Fruit fly (Drosophila melanogaster) whole organism, embryonic: ENCODE data around the gene CG4293.

Source experiments
- Abd-B ChIP-seq: fragments of 200-800 bp; sonication (Bioruptor generic); optimal IDR thresholded peaks from 2 replicates; lab custom pipeline; 2018; ENCODE audit warnings: missing biosample characterization, mild to moderate bottlenecking, missing genetic modification characterization, moderate library complexity
- Atf6 ChIP-seq: fragments of 200-800 bp; sonication (Bioruptor generic); IDR thresholded peaks from 2 replicates; pipeline ENCODE4 v1.3.6; 2022; ENCODE audit warnings: missing biosample characterization, missing genetic modification characterization
- CG10366 ChIP-seq: fragments of 200-800 bp; sonication (Bioruptor generic); IDR thresholded peaks from 2 replicates; pipeline ENCODE4 v1.3.6; 2022; ENCODE audit warnings: missing biosample characterization, missing genetic modification characterization
- CG11398 ChIP-seq: fragments of 200-800 bp; sonication (Bioruptor generic); optimal IDR thresholded peaks from 2 replicates; lab custom pipeline; 2016; ENCODE audit warnings: missing biosample characterization, missing genetic modification characterization
- CG11560 ChIP-seq: fragments of 200-800 bp; sonication (Bioruptor generic); IDR thresholded peaks from 3 replicates; pipeline ENCODE4 v1.3.6; 2022; ENCODE audit warnings: missing biosample characterization, missing genetic modification characterization
- CG12071 ChIP-seq: fragments of 200-800 bp; sonication (Bioruptor generic); optimal IDR thresholded peaks from 3 replicates; lab custom pipeline; 2018; ENCODE audit warnings: missing biosample characterization, mild to moderate bottlenecking, missing genetic modification characterization
- CG13287 ChIP-seq: fragments of 200-800 bp; sonication (Bioruptor generic); IDR thresholded peaks from 2 replicates; pipeline ENCODE4 v1.3.6; 2022; ENCODE audit warnings: missing biosample characterization, missing genetic modification characterization; ENCODE audit not compliant: partially characterized antibody
- CG14014 ChIP-seq: fragments of 200-800 bp; sonication (Bioruptor generic); IDR thresholded peaks from 2 replicates; pipeline ENCODE4 v1.3.6; 2022; ENCODE audit warnings: missing biosample characterization, missing genetic modification characterization
- CG14667 ChIP-seq: fragments of 200-800 bp; sonication (Bioruptor generic); IDR thresholded peaks from 2 replicates; pipeline ENCODE4 v1.3.6; 2022; ENCODE audit warnings: missing biosample characterization, missing genetic modification characterization
- CG15073 ChIP-seq: fragments of 200-800 bp; sonication (Bioruptor generic); optimal IDR thresholded peaks from 2 replicates; lab custom pipeline; 2016; ENCODE audit warnings: missing biosample characterization, missing genetic modification characterization
- CG15514 ChIP-seq: fragments of 200-800 bp; sonication (Bioruptor generic); optimal IDR thresholded peaks from 3 replicates; lab custom pipeline; 2017; ENCODE audit warnings: missing biosample characterization, missing genetic modification characterization, mild to moderate bottlenecking, moderate library complexity, missing genetic modification reagents
- CG16815 ChIP-seq: fragments of 200-800 bp; sonication (Bioruptor generic); optimal IDR thresholded peaks from 3 replicates; lab custom pipeline; 2017; ENCODE audit warnings: missing biosample characterization, mild to moderate bottlenecking, missing genetic modification characterization
- CG17829 ChIP-seq: fragments of 200-800 bp; optimal IDR thresholded peaks from 2 replicates; lab custom pipeline; 2019; ENCODE audit warnings: missing biosample characterization, mild to moderate bottlenecking, missing genetic modification characterization, moderate library complexity
- CG17912 ChIP-seq: fragments of 200-800 bp; sonication (Bioruptor generic); optimal IDR thresholded peaks from 2 replicates; lab custom pipeline; 2018; ENCODE audit warnings: missing biosample characterization, mild to moderate bottlenecking, missing genetic modification characterization
- CG34376 ChIP-seq: fragments of 200-800 bp; sonication (Bioruptor generic); optimal IDR thresholded peaks from 2 replicates; lab custom pipeline; 2018; ENCODE audit warnings: missing biosample characterization, mild to moderate bottlenecking, missing genetic modification characterization
- CG3995 ChIP-seq: fragments of 200-800 bp; sonication (Bioruptor generic); optimal IDR thresholded peaks from 3 replicates; lab custom pipeline; 2016; ENCODE audit warnings: missing biosample characterization, missing genetic modification characterization
- CG6683 ChIP-seq: fragments of 200-800 bp; sonication (Bioruptor generic); optimal IDR thresholded peaks from 2 replicates; lab custom pipeline; 2017; ENCODE audit warnings: missing biosample characterization, mild to moderate bottlenecking, missing genetic modification characterization, missing genetic modification reagents
- CG6765 ChIP-seq: fragments of 200-800 bp; sonication (Bioruptor generic); optimal IDR thresholded peaks from 3 replicates; lab custom pipeline; 2017; ENCODE audit warnings: missing biosample characterization, mild to moderate bottlenecking, missing genetic modification characterization
- CG6854 ChIP-seq: fragments of 200-800 bp; sonication (Bioruptor generic); optimal IDR thresholded peaks from 3 replicates; lab custom pipeline; 2017; ENCODE audit warnings: missing biosample characterization, mild to moderate bottlenecking, missing genetic modification characterization
- CG7271 ChIP-seq: fragments of 200-800 bp; sonication (Bioruptor generic); optimal IDR thresholded peaks from 2 replicates; lab custom pipeline; 2018; ENCODE audit warnings: missing biosample characterization, mild to moderate bottlenecking, missing genetic modification characterization, moderate library complexity
- Dbx ChIP-seq: fragments of 200-800 bp; sonication (Bioruptor generic); IDR thresholded peaks from 3 replicates; pipeline ENCODE4 v1.3.6; 2022; ENCODE audit warnings: missing biosample characterization, missing genetic modification characterization
- Dek ChIP-seq: fragments of 200-800 bp; sonication (Bioruptor generic); optimal IDR thresholded peaks from 3 replicates; lab custom pipeline; 2019; ENCODE audit warnings: missing biosample characterization, mild to moderate bottlenecking, missing genetic modification characterization, moderate library complexity
- Dfd ChIP-seq, 2 experiments: fragments of >200 bp; optimal IDR thresholded peaks; 2 replicates each; lab custom pipeline; 2017; ENCODE audit warnings: missing biosample characterization in 2 of 2, missing genetic modification characterization in 2 of 2
- Dp ChIP-seq: fragments of 200-800 bp; sonication (Bioruptor generic); optimal IDR thresholded peaks from 2 replicates; lab custom pipeline; 2018; ENCODE audit warnings: missing biosample characterization, mild to moderate bottlenecking, missing genetic modification characterization, moderate library complexity
- Fer1 ChIP-seq: fragments of 200-800 bp; sonication (Bioruptor generic); optimal IDR thresholded peaks from 2 replicates; lab custom pipeline; 2017; ENCODE audit warnings: missing biosample characterization, mild to moderate bottlenecking, missing genetic modification characterization
- Fer3 ChIP-seq: fragments of 200-800 bp; sonication (Bioruptor generic); optimal IDR thresholded peaks from 2 replicates; lab custom pipeline; 2018; ENCODE audit warnings: missing biosample characterization, mild to moderate bottlenecking, missing genetic modification characterization, moderate library complexity
- Hr39 ChIP-seq: fragments of >200 bp; optimal IDR thresholded peaks from 2 replicates; lab custom pipeline; 2017
- Mes4 ChIP-seq: fragments of 200-800 bp; sonication (Bioruptor generic); optimal IDR thresholded peaks from 2 replicates; lab custom pipeline; 2016; ENCODE audit warnings: missing biosample characterization, missing genetic modification characterization
- PHDP ChIP-seq: fragments of 200-800 bp; sonication (Bioruptor generic); optimal IDR thresholded peaks from 3 replicates; lab custom pipeline; 2018; ENCODE audit warnings: missing biosample characterization, mild to moderate bottlenecking, missing genetic modification characterization, moderate library complexity
- Poxn ChIP-seq: fragments of 200-800 bp; sonication (Bioruptor generic); IDR thresholded peaks from 2 replicates; pipeline ENCODE4 v1.3.6; 2022; ENCODE audit warnings: missing biosample characterization, missing genetic modification characterization
- Ptx1 ChIP-seq: fragments of 200-800 bp; sonication (Bioruptor generic); IDR thresholded peaks from 2 replicates; pipeline ENCODE4 v1.3.6; 2022; ENCODE audit warnings: missing biosample characterization, missing genetic modification characterization
- bcd ChIP-seq: fragments of 200-800 bp; sonication (Bioruptor generic); optimal IDR thresholded peaks from 2 replicates; lab custom pipeline; 2017; ENCODE audit warnings: missing biosample characterization, mild to moderate bottlenecking, missing genetic modification characterization
- chm ChIP-seq: fragments of 200-800 bp; sonication (Bioruptor generic); IDR thresholded peaks from 2 replicates; pipeline ENCODE4 v1.3.6; 2022; ENCODE audit warnings: missing biosample characterization, missing genetic modification characterization
- dm ChIP-seq: fragments of 200-800 bp; sonication (Bioruptor generic); optimal IDR thresholded peaks from 3 replicates; lab custom pipeline; 2016; ENCODE audit warnings: missing biosample characterization, missing genetic modification characterization
- dysf ChIP-seq: fragments of 200-800 bp; sonication (Bioruptor generic); IDR thresholded peaks from 3 replicates; pipeline ENCODE4 v1.3.6; 2022; ENCODE audit warnings: missing biosample characterization, missing genetic modification characterization
- fd3F ChIP-seq: fragments of 200-800 bp; sonication (Bioruptor generic); optimal IDR thresholded peaks from 2 replicates; lab custom pipeline; 2018; ENCODE audit warnings: missing biosample characterization, mild to moderate bottlenecking, missing genetic modification characterization, moderate library complexity
- gce ChIP-seq: fragments of 200-800 bp; sonication (Bioruptor generic); IDR thresholded peaks from 3 replicates; pipeline ENCODE4 v1.3.6; 2022; ENCODE audit warnings: missing biosample characterization, missing genetic modification characterization
- gt ChIP-seq: fragments of 200-800 bp; sonication (Bioruptor generic); IDR thresholded peaks from 2 replicates; pipeline ENCODE4 v1.3.6; 2022; ENCODE audit warnings: missing biosample characterization, missing genetic modification characterization
- ind ChIP-seq: fragments of 200-800 bp; sonication (Bioruptor generic); optimal IDR thresholded peaks from 3 replicates; lab custom pipeline; 2016; ENCODE audit warnings: missing biosample characterization, missing genetic modification characterization
- kni ChIP-seq: fragments of 200-800 bp; sonication (Bioruptor generic); optimal IDR thresholded peaks from 3 replicates; lab custom pipeline; 2017; ENCODE audit warnings: mild to moderate bottlenecking, missing biosample characterization, missing genetic modification reagents, missing genetic modification characterization
- lab ChIP-seq: fragments of 200-800 bp; sonication (Bioruptor generic); optimal IDR thresholded peaks from 3 replicates; lab custom pipeline; 2017; ENCODE audit warnings: missing biosample characterization, missing genetic modification characterization, mild to moderate bottlenecking, moderate library complexity, missing genetic modification reagents
- lov ChIP-seq, 2 experiments: fragments of 200-800 bp in 1 of 2; fragments of >200 bp in 1 of 2; sonication (Bioruptor generic) in 1 of 2; IDR thresholded peaks in 1 of 2; optimal IDR thresholded peaks in 1 of 2; 2 replicates in 1 of 2; 3 replicates in 1 of 2; pipeline versions ENCODE4 v1.3.6 to Lab custom; 2017 to 2022; ENCODE audit warnings: missing biosample characterization in 1 of 2, missing genetic modification characterization in 1 of 2
- luna ChIP-seq: fragments of 200-800 bp; sonication (Bioruptor generic); optimal IDR thresholded peaks from 2 replicates; lab custom pipeline; 2016; ENCODE audit warnings: missing biosample characterization, missing genetic modification characterization
- org-1 ChIP-seq: fragments of 200-800 bp; sonication (Bioruptor generic); optimal IDR thresholded peaks from 2 replicates; lab custom pipeline; 2017; ENCODE audit warnings: missing biosample characterization, missing genetic modification characterization
- run ChIP-seq: fragments of 200-800 bp; sonication (Bioruptor generic); optimal IDR thresholded peaks from 3 replicates; lab custom pipeline; 2018; ENCODE audit warnings: missing biosample characterization, mild to moderate bottlenecking, missing genetic modification characterization
- seq ChIP-seq: fragments of 200-800 bp; sonication (Bioruptor generic); IDR thresholded peaks from 2 replicates; pipeline ENCODE4 v1.3.6; 2022; ENCODE audit warnings: missing biosample characterization, missing genetic modification characterization
- sob ChIP-seq: fragments of 200-800 bp; sonication (Bioruptor generic); IDR thresholded peaks from 2 replicates; pipeline ENCODE4 v1.3.6; 2022; ENCODE audit warnings: missing biosample characterization, missing genetic modification characterization
- sr ChIP-seq: fragments of 200-800 bp; sonication (Bioruptor generic); IDR thresholded peaks from 3 replicates; pipeline ENCODE4 v1.3.6; 2022; ENCODE audit warnings: missing biosample characterization, missing genetic modification characterization
- zen2 ChIP-seq: fragments of 200-800 bp; sonication (Bioruptor generic); IDR thresholded peaks from 3 replicates; pipeline ENCODE4 v1.3.6; 2022; ENCODE audit warnings: missing biosample characterization, missing genetic modification characterization; ENCODE audit not compliant: partially characterized antibody

The CG4293 gene

dm6 chrX:523179-523851, 6.8 kb downstream of the CG4293 start, which contains the start of gene elav (continued):
- TF ChIP-seq Dp (GFP tag; lab: Kevin White, UChicago) (peak; percentile 37), ind (GFP tag; lab: Kevin White, UChicago) (peak; percentile 98), CG15514 (peak; percentile 94), CG34376 (peak; percentile 100), CG6683 (peak; percentile 98), sob (GFP tag; lab: Robert Waterston, UW) (peak; percentile 98), sr (GFP tag; lab: Robert Waterston, UW) (peak; percentile 87; the same call in 2 of the 3 replicates), CG17912 (GFP tag; lab: Kevin White, UChicago) (peak; percentile 97), Dek (peak; percentile 98), CG7271 (tag; lab: Kevin White, UChicago) (peak; percentile 90), bcd (GFP tag; lab: Kevin White, UChicago) (peak; percentile 98), Poxn (GFP tag; lab: Robert Waterston, UW) (peak; percentile 96), seq (peak; percentile 99), CG15073 (peak; percentile 83), CG11398 (GFP tag; lab: Kevin White, UChicago) (peak; percentile 81), luna (peak; percentile 82), CG14014 (GFP tag; lab: Robert Waterston, UW) (peak; percentile 99), CG17829 (tag; lab: Kevin White, UChicago) (peak; percentile 99), CG11560 (tag; lab: Robert Waterston, UW) (peak; percentile 91), dysf (peak; percentile 99), CG6854 (peak; percentile 99), Ptx1 (GFP tag; lab: Robert Waterston, UW) (peak; percentile 98), org-1 (GFP tag; lab: Kevin White, UChicago) (peak; percentile 97), CG3995 (peak; percentile 79), PHDP (tag; lab: Kevin White, UChicago) (peak; percentile 99), Fer3 (tag; lab: Kevin White, UChicago) (peak; percentile 98), CG12071 (GFP tag; lab: Kevin White, UChicago) (peak; percentile 96), run (tag; lab: Kevin White, UChicago) (peak; percentile 98), Abd-B (GFP tag; lab: Kevin White, UChicago) (peak; percentile 96), CG13287 (GFP tag; lab: Robert Waterston, UW) (peak; percentile 64; the same call in 1 of the 2 replicates), chm (GFP tag; lab: Robert Waterston, UW) (peak; percentile 97), CG6765 (GFP tag; lab: Kevin White, UChicago) (peak; percentile 98), Dbx (peak; percentile 99), gt (GFP tag; lab: Robert Waterston, UW) (peak; percentile 92), CG10366 (GFP tag; lab: Robert Waterston, UW) (peak; percentile 97), lab (GFP tag; lab: Kevin White, UChicago) (peak; percentile 99), Atf6 (peak; percentile 99), dm (peak; percentile 87), Mes4 (GFP tag; lab: Kevin White, UChicago) (peak; percentile 94), gce (peak; percentile 92), kni (GFP tag; lab: Kevin White, UChicago) (peak; percentile 99), Hr39 (lab: Kevin White, UChicago) (no peak), zen2 (no peak), Fer1 (GFP tag; lab: Kevin White, UChicago) (peak; percentile 100), lov (optimal IDR thresholded peaks at IDR 0.05; lab: Kevin White, UChicago) (no peak), lov (GFP tag; IDR thresholded peaks at IDR 0.05; lab: Robert Waterston, UW) (peak; percentile 95), CG14667 (GFP tag; lab: Robert Waterston, UW) (peak; percentile 97), Dfd (GFP tag; optimal IDR thresholded peaks at IDR 0.05; lab: Kevin White, UChicago) (no peak), CG16815 (peak; percentile 98), fd3F (peak; percentile 97)
